Worm (Caenorhabditis elegans): ENCODE data around the gene amt-1.

amt-1 gene

ce11 chrX:4569276-4569675, 2.0 kb upstream of the amt-1 start:
- TF ChIP-seq zip-8 (tag; optimal IDR thresholded peaks at IDR 0.05) (no peak), mls-2 (tag; optimal IDR thresholded peaks at IDR 0.05) (no peak)

DNA sequence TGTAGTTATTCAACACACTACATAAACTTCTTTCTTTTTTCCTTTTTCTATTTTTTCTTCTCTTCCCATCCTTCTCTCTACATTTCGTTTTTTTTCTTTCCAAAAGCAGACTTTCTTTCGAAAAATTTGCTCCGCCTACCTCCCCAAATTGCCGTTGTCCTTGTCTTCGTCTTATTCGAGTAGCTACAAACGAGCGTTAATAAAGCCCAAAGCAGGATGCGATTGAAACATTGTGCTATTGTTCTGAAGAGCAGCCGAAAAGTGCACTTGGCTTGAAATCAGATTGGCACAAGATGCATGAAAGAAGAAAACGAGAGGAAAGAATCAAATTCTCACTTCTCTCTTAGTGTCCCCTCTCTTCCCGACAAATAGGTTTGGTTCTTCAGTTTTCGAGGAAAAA, 3.6 kb downstream of the amt-1 start:
- TF ChIP-seq ces-1 (GFP tag; optimal IDR thresholded peaks at IDR 0.05) (peak; percentile 68), ceh-83 (GFP tag; optimal IDR thresholded peaks at IDR 0.05) (no peak)

DNA sequence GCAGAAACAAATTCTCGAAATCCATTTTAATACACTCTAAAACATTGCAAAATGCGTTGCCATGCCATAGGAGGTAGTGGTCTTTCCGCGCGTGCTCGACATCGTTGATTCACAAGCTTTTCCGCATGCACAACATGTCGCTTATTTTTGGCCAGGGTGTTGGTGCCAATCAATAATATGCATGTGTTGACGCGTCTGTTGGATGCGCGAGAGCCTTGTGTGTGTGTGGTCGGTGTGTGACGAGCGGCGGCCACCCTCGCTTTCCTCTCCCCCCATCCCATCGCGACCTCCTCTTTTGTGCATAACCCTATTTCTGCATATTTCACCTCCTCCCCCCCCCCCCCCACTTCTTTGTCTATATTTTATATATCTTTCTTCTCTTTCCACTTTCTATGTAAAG, 5.0 kb downstream of the amt-1 start:
- no peak for TF ChIP-seq elt-1 (tag; optimal IDR thresholded peaks at IDR 0.05; ENCODE audit: borderline replicate concordance, insufficient read depth)
- no peak for TF ChIP-seq nhr-237 (tag; optimal IDR thresholded peaks at IDR 0.05)
- TF ChIP-seq bed-3 (GFP tag; optimal IDR thresholded peaks at IDR 0.05) = no peak
- TF ChIP-seq M03D4.4 (tag; optimal IDR thresholded peaks at IDR 0.05) = no peak
- no peak for TF ChIP-seq mep-1 (tag; optimal IDR thresholded peaks at IDR 0.05)
- peak; percentile 71 for TF ChIP-seq mls-2 (tag; optimal IDR thresholded peaks at IDR 0.05)
- no peak for TF ChIP-seq lsy-2 (tag; optimal IDR thresholded peaks at IDR 0.05)
- TF ChIP-seq zip-8 (tag; optimal IDR thresholded peaks at IDR 0.05) = no peak
- TF ChIP-seq ceh-43 (GFP tag; optimal IDR thresholded peaks at IDR 0.05) = no peak
- TF ChIP-seq cnd-1 (tag; optimal IDR thresholded peaks at IDR 0.05) = peak; percentile 52
- TF ChIP-seq unc-120 (tag; optimal IDR thresholded peaks at IDR 0.05; ENCODE audit: poor library complexity, severe bottlenecking) = no peak
- no peak for TF ChIP-seq ham-2 (GFP tag; optimal IDR thresholded peaks at IDR 0.05)
- peak; percentile 37 for TF ChIP-seq ces-1 (GFP tag; optimal IDR thresholded peaks at IDR 0.05)
- no peak for TF ChIP-seq pha-4 (tag; optimal IDR thresholded peaks at IDR 0.05)
- TF ChIP-seq lin-32 (GFP tag; optimal IDR thresholded peaks at IDR 0.05) = no peak
- no peak for TF ChIP-seq ceh-83 (GFP tag; optimal IDR thresholded peaks at IDR 0.05)
- peak; percentile 69 for TF ChIP-seq sptf-1 (tag; optimal IDR thresholded peaks at IDR 0.05)
- peak; percentile 17 for TF ChIP-seq drap-1 (GFP tag; optimal IDR thresholded peaks at IDR 0.05)
- TF ChIP-seq lin-13 (tag; optimal IDR thresholded peaks at IDR 0.05) = no peak
- TF ChIP-seq nhr-76 (tag; optimal IDR thresholded peaks at IDR 0.05) = no peak

ce11 chrX:4577941-4578340, 6.7 kb downstream of the amt-1 start, which contains the start of gene C05E11.3:
C05E11.3 (plus strand) TSS chrX:4578241.
- TF ChIP-seq elt-1 (tag; optimal IDR thresholded peaks at IDR 0.05; ENCODE audit: borderline replicate concordance, insufficient read depth) (no peak), cnd-1 (tag; optimal IDR thresholded peaks at IDR 0.05) (no peak), unc-62 (GFP tag; optimal IDR thresholded peaks at IDR 0.05) (no peak), unc-39 (tag; optimal IDR thresholded peaks at IDR 0.05) (no peak), mab-5 (tag; optimal IDR thresholded peaks at IDR 0.05) (no peak), sem-2 (GFP tag; optimal IDR thresholded peaks at IDR 0.05) (no peak), lsy-2 (tag; optimal IDR thresholded peaks at IDR 0.05) (no peak)

DNA sequence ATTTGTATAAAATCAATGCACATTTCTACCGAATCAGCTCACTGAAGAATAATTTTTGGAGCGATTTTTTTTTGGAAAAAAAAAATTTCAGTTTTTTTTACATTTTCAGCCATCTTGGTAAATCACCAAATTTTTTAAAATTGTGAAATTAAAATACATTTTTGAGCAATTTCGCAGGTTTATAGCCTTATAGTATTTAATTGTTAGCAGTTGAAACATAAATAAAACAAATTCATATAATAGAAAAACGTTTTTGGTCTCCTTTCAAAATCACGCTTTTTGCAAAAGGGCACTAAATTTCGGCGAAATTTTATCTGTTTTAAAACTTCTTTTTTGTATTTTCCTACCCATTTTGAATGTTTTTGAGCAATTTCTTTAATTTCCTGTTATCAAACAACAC, 7.3 kb downstream of the amt-1 start:
- TF ChIP-seq zip-8 (tag; optimal IDR thresholded peaks at IDR 0.05) = no peak
- TF ChIP-seq mls-2 (tag; optimal IDR thresholded peaks at IDR 0.05) = no peak
- TF ChIP-seq cnd-1 (tag; optimal IDR thresholded peaks at IDR 0.05) = no peak
- no peak for TF ChIP-seq elt-1 (tag; optimal IDR thresholded peaks at IDR 0.05; ENCODE audit: borderline replicate concordance, insufficient read depth)
- TF ChIP-seq blmp-1 (tag; optimal IDR thresholded peaks at IDR 0.05) = no peak
- TF ChIP-seq snpc-4 (tag; optimal IDR thresholded peaks at IDR 0.05) = no peak
- no peak for TF ChIP-seq ceh-39 (tag; optimal IDR thresholded peaks at IDR 0.05)
- TF ChIP-seq sptf-1 (tag; optimal IDR thresholded peaks at IDR 0.05) = no peak
- no peak for TF ChIP-seq mep-1 (tag; optimal IDR thresholded peaks at IDR 0.05)
- TF ChIP-seq ces-1 (GFP tag; optimal IDR thresholded peaks at IDR 0.05) = no peak
- TF ChIP-seq tbx-8 (GFP tag; optimal IDR thresholded peaks at IDR 0.05) = no peak
- no peak for TF ChIP-seq nhr-28 (tag; optimal IDR thresholded peaks at IDR 0.05)
- TF ChIP-seq unc-62 (GFP tag; optimal IDR thresholded peaks at IDR 0.05) = no peak
- TF ChIP-seq nhr-12 (tag; optimal IDR thresholded peaks at IDR 0.05) = no peak
- TF ChIP-seq mab-5 (tag; optimal IDR thresholded peaks at IDR 0.05) = no peak
- TF ChIP-seq unc-39 (tag; optimal IDR thresholded peaks at IDR 0.05) = no peak
- no peak for TF ChIP-seq unc-120 (tag; optimal IDR thresholded peaks at IDR 0.05; ENCODE audit: poor library complexity, severe bottlenecking)
- TF ChIP-seq elt-3 (tag; optimal IDR thresholded peaks at IDR 0.05) = no peak

DNA sequence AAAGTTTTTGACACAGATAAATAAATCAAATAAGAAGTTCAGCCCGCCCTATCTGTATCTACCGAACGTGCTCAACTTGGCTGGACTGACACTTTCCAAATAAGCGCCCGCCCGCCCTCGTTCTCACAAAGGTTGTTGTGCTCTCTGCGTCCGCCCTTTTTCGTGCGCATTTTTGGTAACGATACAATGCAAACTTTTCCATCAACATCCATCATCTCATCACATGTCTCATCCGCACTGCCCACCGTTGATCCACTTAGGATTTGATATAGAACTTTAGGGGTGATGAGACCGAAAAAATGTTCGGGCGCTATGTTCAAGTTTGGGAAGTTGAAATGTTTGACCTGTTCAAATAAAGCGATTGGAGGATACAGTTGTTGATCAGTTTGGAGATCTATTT, 14.3 kb downstream of the amt-1 start, which contains the start of gene C05E11.7:
Gene C05E11.7 (minus strand): TSS at position 101 of the 400 bp plus-strand sequence.
- TF ChIP-seq flh-1 (GFP tag; optimal IDR thresholded peaks at IDR 0.05) (no peak), ceh-83 (GFP tag; optimal IDR thresholded peaks at IDR 0.05) (no peak), ceh-43 (GFP tag; optimal IDR thresholded peaks at IDR 0.05) (no peak), mep-1 (tag; optimal IDR thresholded peaks at IDR 0.05) (no peak), sem-2 (GFP tag; optimal IDR thresholded peaks at IDR 0.05) (no peak), ceh-39 (tag; optimal IDR thresholded peaks at IDR 0.05) (no peak), lin-13 (tag; optimal IDR thresholded peaks at IDR 0.05) (no peak), snpc-4 (tag; optimal IDR thresholded peaks at IDR 0.05) (no peak), nhr-2 (tag; optimal IDR thresholded peaks at IDR 0.05) (no peak), unc-39 (tag; optimal IDR thresholded peaks at IDR 0.05) (no peak), M03D4.4 (tag; optimal IDR thresholded peaks at IDR 0.05) (no peak), tbx-8 (GFP tag; optimal IDR thresholded peaks at IDR 0.05) (no peak)

All from whole organism, mixed stage, embryonic.